Fruit fly (Drosophila melanogaster) whole organism, embryonic: ENCODE measurements around the gene CG14613.

ENCODE experiments used
- ATbp ChIP-seq: fragments of 200-800 bp; sonication (Bioruptor generic); optimal IDR thresholded peaks from 2 replicates; lab custom pipeline; 2017; ENCODE audit warnings: missing biosample characterization, mild to moderate bottlenecking, missing genetic modification characterization, missing genetic modification reagents
- BtbVII ChIP-seq: fragments of 200-800 bp; sonication (Bioruptor generic); optimal IDR thresholded peaks from 3 replicates; lab custom pipeline; 2017; ENCODE audit warnings: missing biosample characterization, mild to moderate bottlenecking, missing genetic modification characterization
- CG10979 ChIP-seq: fragments of 200-800 bp; sonication (Bioruptor generic); optimal IDR thresholded peaks from 2 replicates; lab custom pipeline; 2018; ENCODE audit warnings: missing biosample characterization, mild to moderate bottlenecking, missing genetic modification characterization, moderate library complexity
- CG11504 ChIP-seq: fragments of 200-800 bp; sonication (Bioruptor generic); optimal IDR thresholded peaks from 3 replicates; lab custom pipeline; 2019; ENCODE audit warnings: missing biosample characterization, mild to moderate bottlenecking, missing genetic modification characterization, moderate library complexity
- CG11696 ChIP-seq: fragments of 200-800 bp; sonication (Bioruptor generic); IDR thresholded peaks from 2 replicates; pipeline ENCODE4 v1.3.6; 2022; ENCODE audit warnings: missing biosample characterization, missing genetic modification characterization
- CG15601 ChIP-seq: fragments of 200-800 bp; sonication (Bioruptor generic); optimal IDR thresholded peaks from 3 replicates; lab custom pipeline; 2019; ENCODE audit warnings: missing biosample characterization, mild to moderate bottlenecking, missing genetic modification characterization, moderate library complexity
- CG1603 ChIP-seq: fragments of 200-800 bp; sonication (Bioruptor generic); optimal IDR thresholded peaks from 2 replicates; lab custom pipeline; 2019; ENCODE audit warnings: missing biosample characterization, mild to moderate bottlenecking, missing genetic modification characterization, moderate library complexity
- CG2712 ChIP-seq: fragments of 200-800 bp; optimal IDR thresholded peaks from 3 replicates; lab custom pipeline; 2019; ENCODE audit warnings: missing biosample characterization, mild to moderate bottlenecking, missing genetic modification characterization, moderate library complexity
- CG31441 ChIP-seq: fragments of 200-800 bp; sonication (Bioruptor generic); IDR thresholded peaks from 2 replicates; pipeline ENCODE4 v1.3.6; 2022; ENCODE audit warnings: missing biosample characterization, missing genetic modification characterization
- CG7839 ChIP-seq: fragments of 200-800 bp; sonication (Bioruptor generic); optimal IDR thresholded peaks from 3 replicates; lab custom pipeline; 2018; ENCODE audit warnings: missing biosample characterization, mild to moderate bottlenecking, missing genetic modification characterization, moderate library complexity
- CG8388 ChIP-seq: fragments of 200-800 bp; sonication (Bioruptor generic); optimal IDR thresholded peaks from 2 replicates; lab custom pipeline; 2019; ENCODE audit warnings: missing biosample characterization, mild to moderate bottlenecking, missing genetic modification characterization, moderate library complexity
- CG9437 ChIP-seq: fragments of 200-800 bp; sonication (Bioruptor generic); optimal IDR thresholded peaks from 2 replicates; lab custom pipeline; 2018; ENCODE audit warnings: missing biosample characterization, mild to moderate bottlenecking, missing genetic modification characterization
- CG9932 ChIP-seq: fragments of 200-800 bp; sonication (Bioruptor generic); IDR thresholded peaks from 2 replicates; pipeline ENCODE4 v1.3.6; 2022; ENCODE audit warnings: missing biosample characterization, missing genetic modification characterization
- CoRest ChIP-seq: fragments of 200-800 bp; sonication (Bioruptor generic); optimal IDR thresholded peaks from 3 replicates; lab custom pipeline; 2018; ENCODE audit warnings: missing biosample characterization, mild to moderate bottlenecking, missing genetic modification characterization, moderate library complexity
- D19A ChIP-seq: fragments of 200-800 bp; optimal IDR thresholded peaks from 3 replicates; lab custom pipeline; 2019; ENCODE audit warnings: missing biosample characterization, mild to moderate bottlenecking, missing genetic modification characterization, moderate library complexity
- Drgx ChIP-seq: fragments of 200-800 bp; sonication (Bioruptor generic); IDR thresholded peaks from 2 replicates; pipeline ENCODE4 v1.3.6; 2022; ENCODE audit warnings: missing biosample characterization, missing genetic modification characterization
- Eip74EF ChIP-seq, 2 experiments: fragments of 200-800 bp in 1 of 2; fragments of >200 bp in 1 of 2; sonication (Bioruptor generic) in 1 of 2; optimal IDR thresholded peaks; 2 replicates each; lab custom pipeline; 2017 to 2019; ENCODE audit warnings: missing biosample characterization in 2 of 2, missing genetic modification characterization in 2 of 2, mild to moderate bottlenecking in 1 of 2, moderate library complexity in 1 of 2
- Kr ChIP-seq: fragments of 200-800 bp; sonication (Bioruptor generic); optimal IDR thresholded peaks from 2 replicates; lab custom pipeline; 2017; ENCODE audit warnings: missing biosample characterization, mild to moderate bottlenecking, missing genetic modification characterization
- NC2β ChIP-seq: fragments of 200-800 bp; sonication (Bioruptor generic); optimal IDR thresholded peaks from 2 replicates; lab custom pipeline; 2016; ENCODE audit warnings: missing biosample characterization, missing genetic modification characterization
- Oli ChIP-seq: fragments of 200-800 bp; sonication (Bioruptor generic); optimal IDR thresholded peaks from 2 replicates; lab custom pipeline; 2018; ENCODE audit warnings: missing biosample characterization, mild to moderate bottlenecking, missing genetic modification characterization, moderate library complexity
- Ptx1 ChIP-seq: fragments of 200-800 bp; sonication (Bioruptor generic); IDR thresholded peaks from 2 replicates; pipeline ENCODE4 v1.3.6; 2022; ENCODE audit warnings: missing biosample characterization, missing genetic modification characterization
- Sox102F ChIP-seq: fragments of 200-800 bp; sonication (Bioruptor generic); optimal IDR thresholded peaks from 2 replicates; lab custom pipeline; 2018; ENCODE audit warnings: missing biosample characterization, mild to moderate bottlenecking, missing genetic modification characterization, moderate library complexity
- Xbp1 ChIP-seq: fragments of 200-800 bp; sonication (Bioruptor generic); optimal IDR thresholded peaks from 3 replicates; lab custom pipeline; 2016; ENCODE audit warnings: missing biosample characterization, mild to moderate bottlenecking, missing genetic modification characterization
- bab2 ChIP-seq: fragments of 200-800 bp; sonication (Bioruptor generic); optimal IDR thresholded peaks from 2 replicates; lab custom pipeline; 2016; ENCODE audit warnings: missing biosample characterization, missing genetic modification characterization
- ci ChIP-seq: fragments of 200-800 bp; sonication (Bioruptor generic); IDR thresholded peaks from 3 replicates; pipeline ENCODE4 v1.3.6; 2022; ENCODE audit warnings: missing biosample characterization, missing genetic modification characterization
- dan ChIP-seq: fragments of 200-800 bp; sonication (Bioruptor generic); IDR thresholded peaks from 2 replicates; pipeline ENCODE4 v1.3.6; 2022; ENCODE audit warnings: missing biosample characterization, missing genetic modification characterization
- dmrt99B ChIP-seq: fragments of 200-800 bp; sonication (Bioruptor generic); optimal IDR thresholded peaks from 2 replicates; lab custom pipeline; 2018; ENCODE audit warnings: missing biosample characterization, mild to moderate bottlenecking, missing genetic modification characterization, moderate library complexity
- dysf ChIP-seq: fragments of 200-800 bp; sonication (Bioruptor generic); IDR thresholded peaks from 3 replicates; pipeline ENCODE4 v1.3.6; 2022; ENCODE audit warnings: missing biosample characterization, missing genetic modification characterization
- ewg ChIP-seq: fragments of 200-800 bp; sonication (Bioruptor generic); optimal IDR thresholded peaks from 3 replicates; lab custom pipeline; 2017; ENCODE audit warnings: mild to moderate bottlenecking, missing biosample characterization, missing genetic modification reagents, missing genetic modification characterization
- hkb ChIP-seq, 2 experiments: fragments of 200-800 bp in 1 of 2; fragments of >200 bp in 1 of 2; sonication (Bioruptor generic) in 1 of 2; IDR thresholded peaks in 1 of 2; optimal IDR thresholded peaks in 1 of 2; 2 replicates each; pipeline versions ENCODE4 v1.3.6 to Lab custom; 2017 to 2022; ENCODE audit warnings: missing biosample characterization in 1 of 2, missing genetic modification characterization in 1 of 2
- phol ChIP-seq: fragments of 200-800 bp; sonication (Bioruptor generic); optimal IDR thresholded peaks from 3 replicates; lab custom pipeline; 2018; ENCODE audit warnings: missing biosample characterization, mild to moderate bottlenecking, missing genetic modification characterization, moderate library complexity
- prd ChIP-seq, 3 experiments: fragments of >200 bp in 2 of 3; fragments of 200-800 bp in 1 of 3; sonication (Bioruptor generic) in 1 of 3; optimal IDR thresholded peaks in 2 of 3; IDR thresholded peaks in 1 of 3; 2 replicates in 2 of 3; 3 replicates in 1 of 3; pipeline versions ENCODE4 v1.3.6 to Lab custom; 2017 to 2022; ENCODE audit warnings: missing biosample characterization in 1 of 3, missing genetic modification characterization in 1 of 3
- sens ChIP-seq: fragments of 200-800 bp; sonication (Bioruptor generic); peaks from one replicate; lab custom pipeline; 2016; ENCODE audit warnings: missing biosample characterization, missing genetic modification characterization
- slp2 ChIP-seq: fragments of 200-800 bp; sonication (Bioruptor generic); optimal IDR thresholded peaks from 2 replicates; lab custom pipeline; 2016; ENCODE audit warnings: missing biosample characterization, missing genetic modification characterization
- unpg ChIP-seq: fragments of 200-800 bp; sonication (Bioruptor generic); optimal IDR thresholded peaks from 3 replicates; lab custom pipeline; 2018; ENCODE audit warnings: missing biosample characterization, mild to moderate bottlenecking, missing genetic modification characterization, moderate library complexity

The CG14613 gene

DNA sequence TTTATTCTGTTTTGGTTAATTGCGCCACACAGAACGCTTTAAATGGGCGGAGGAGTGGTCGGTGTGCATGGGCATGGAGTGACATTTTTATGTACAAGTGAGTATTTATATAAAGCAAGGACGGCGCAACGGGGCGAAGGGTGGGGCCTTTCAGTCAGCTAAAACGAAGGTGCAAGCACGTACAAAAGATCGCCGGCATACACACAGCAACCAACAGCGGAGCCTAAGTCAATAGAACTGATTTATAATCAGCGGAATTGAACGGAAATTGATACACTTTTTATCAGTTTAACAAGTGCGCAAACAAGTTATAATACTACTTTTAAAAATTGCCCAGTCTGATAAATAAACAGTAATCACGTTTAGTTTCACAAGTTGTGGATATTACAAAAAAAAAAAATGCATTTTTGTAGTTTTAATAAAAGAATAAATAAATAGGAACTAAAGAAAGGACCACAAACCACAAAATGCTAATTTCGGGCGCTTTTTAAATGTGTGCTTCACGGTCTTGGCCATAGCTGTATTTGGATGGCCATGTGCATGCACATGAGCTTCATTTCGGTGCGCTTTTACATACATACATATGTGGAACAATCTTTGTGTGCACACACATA lies 7.5 kb upstream of the CG14613 start (continued):
- TF ChIP-seq CG15601 (tag; lab: Kevin White, UChicago) (peak; percentile 41), Xbp1 (GFP tag; lab: Kevin White, UChicago) (peak; percentile 5), D19A (tag; lab: Kevin White, UChicago) (peak; percentile 2), Kr (GFP tag; lab: Kevin White, UChicago) (no peak), Eip74EF (GFP tag; optimal IDR thresholded peaks at IDR 0.05; lab: Kevin White, UChicago) (peak in 1 of 2 experiments; percentile 36), ewg (peak; percentile 22), slp2 (GFP tag; lab: Kevin White, UChicago) (no peak), hkb (optimal IDR thresholded peaks at IDR 0.05; lab: Kevin White, UChicago) (no peak), hkb (GFP tag; IDR thresholded peaks at IDR 0.05; lab: Robert Waterston, UW) (peak; percentile 28; the same call in 1 of the 2 replicates), prd (optimal IDR thresholded peaks at IDR 0.05; lab: Kevin White, UChicago) (no peak), prd (GFP tag; IDR thresholded peaks at IDR 0.05; lab: Robert Waterston, UW) (0 out of 3 replicates have a peak, but pooled peaks have one; percentile 12), sens (GFP tag; lab: Kevin White, UChicago) (peak; percentile 20), CG11696 (GFP tag; lab: Robert Waterston, UW) (0 out of 2 replicates have a peak, but pooled peaks have one; percentile 38), CoRest (tag; lab: Kevin White, UChicago) (peak; percentile 18), dysf (0 out of 3 replicates have a peak, but pooled peaks have one; percentile 15), CG1603 (no peak), CG2712 (tag; lab: Kevin White, UChicago) (peak; percentile 36), CG11504 (tag; lab: Kevin White, UChicago) (peak; percentile 44), CG9932 (no peak), CG31441 (GFP tag; lab: Robert Waterston, UW) (peak; percentile 28; the same call in 1 of the 2 replicates), phol (peak; percentile 41), Sox102F (peak; percentile 56), dan (no peak), CG7839 (tag; lab: Kevin White, UChicago) (peak; percentile 30), ci (GFP tag; lab: Robert Waterston, UW) (0 out of 3 replicates have a peak, but pooled peaks have one; percentile 6), CG9437 (GFP tag; lab: Kevin White, UChicago) (peak; percentile 19), bab2 (GFP tag; lab: Kevin White, UChicago) (no peak), CG8388 (GFP tag; lab: Kevin White, UChicago) (peak; percentile 32), NC2β (GFP tag; lab: Kevin White, UChicago) (no peak), Ptx1 (0 out of 2 replicates have a peak, but pooled peaks have one; percentile 29), BtbVII (GFP tag; lab: Kevin White, UChicago) (peak; percentile 12), dmrt99B (tag; lab: Kevin White, UChicago) (peak; percentile 54), CG10979 (tag; lab: Kevin White, UChicago) (peak; percentile 3), Drgx (GFP tag; lab: Robert Waterston, UW) (peak; percentile 66), ATbp (GFP tag; lab: Kevin White, UChicago) (peak; percentile 31), Oli (peak; percentile 12), unpg (GFP tag; lab: Kevin White, UChicago) (peak; percentile 2)
- TF ChIP-seq, all 482 proteins: peak for 49
